Worm (Caenorhabditis elegans): ENCODE data around the gene F15H10.8.

ce11 chrV:10379761-10380160 lies 22.9 kb downstream of the F15H10.8 start:
- TF ChIP-seq ama-1 (optimal IDR thresholded peaks at IDR 0.05), result no peak
- TF ChIP-seq ceh-13 (GFP tag; optimal IDR thresholded peaks at IDR 0.05), result no peak
- TF ChIP-seq B0310.2 (tag; optimal IDR thresholded peaks at IDR 0.05), result no peak
- no peak for TF ChIP-seq sea-1 (GFP tag; conservative IDR thresholded peaks at IDR 0.05)
- no peak for TF ChIP-seq hmg-4 (GFP tag; optimal IDR thresholded peaks at IDR 0.05)
- no peak for TF ChIP-seq ets-7 (tag; optimal IDR thresholded peaks at IDR 0.05)
- TF ChIP-seq flt-1 (GFP tag; IDR thresholded peaks at IDR 0.05), result no peak
- TF ChIP-seq tbx-11 (GFP tag; IDR thresholded peaks at IDR 0.05), result no peak
- no peak for TF ChIP-seq scrt-1 (GFP tag; IDR thresholded peaks at IDR 0.05)
- no peak for TF ChIP-seq aly-1 (tag; optimal IDR thresholded peaks at IDR 0.05)
- TF ChIP-seq pes-1 (GFP tag; IDR thresholded peaks at IDR 0.05), result no peak
- TF ChIP-seq tra-4 (tag; optimal IDR thresholded peaks at IDR 0.05), result no peak
- no peak for TF ChIP-seq hmbx-1 (tag; optimal IDR thresholded peaks at IDR 0.05)

Data from whole organism, early embryonic.